Fruit fly (Drosophila melanogaster): Measurements from ENCODE around the gene CG31016.

Gene CG31016

DNA sequence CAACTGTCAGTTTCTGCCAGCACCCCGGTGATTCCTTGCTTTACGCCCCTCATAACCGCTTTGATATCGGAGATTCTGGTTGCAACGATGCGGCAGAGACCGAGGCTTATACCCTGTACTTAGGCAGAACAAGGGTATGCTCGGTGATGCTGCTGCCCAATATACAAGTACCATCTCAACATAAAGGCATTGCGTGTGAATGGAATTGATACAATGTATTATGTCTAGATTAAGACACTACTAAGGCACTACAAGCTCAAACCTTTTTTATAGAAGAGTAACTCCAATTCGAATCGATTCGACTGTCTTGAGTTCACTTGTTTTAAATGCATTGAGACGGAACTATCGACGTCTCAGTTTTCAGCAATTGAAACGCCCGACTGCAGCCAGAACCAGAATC is 38.8 kb upstream of the CG31016 start:
- TF ChIP-seq CG14711 (tag; optimal IDR thresholded peaks at IDR 0.05) = no peak
- no peak for TF ChIP-seq Hr96 (GFP tag; optimal IDR thresholded peaks at IDR 0.05)

DNA sequence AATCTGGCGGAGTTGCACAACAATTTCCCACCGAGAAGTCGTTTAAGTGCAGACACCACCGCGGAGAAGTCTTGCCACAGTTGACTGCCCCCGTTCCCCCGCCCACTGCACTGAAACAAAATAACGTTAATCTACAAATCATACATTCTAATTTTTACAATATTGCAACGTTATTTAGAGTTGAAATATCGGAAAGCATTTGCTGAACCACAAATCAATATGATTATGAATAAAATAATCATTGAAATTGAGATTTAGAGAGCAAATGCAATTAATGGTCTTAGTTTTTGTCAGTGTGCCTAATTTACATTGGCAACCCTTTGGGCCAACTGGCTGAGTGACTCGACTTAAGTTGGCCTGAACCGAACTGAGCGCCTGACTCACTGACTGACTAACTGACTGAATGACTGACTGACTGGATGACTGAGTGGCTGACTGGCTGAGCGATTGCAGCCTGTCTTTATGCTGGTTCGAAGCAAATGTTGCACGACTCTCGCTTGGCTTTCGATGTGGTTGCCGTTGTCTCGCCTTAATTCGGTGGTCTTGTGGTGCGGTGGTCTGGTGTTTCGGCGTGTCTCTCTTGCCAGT is 35.3 kb upstream of the CG31016 start:
- TF ChIP-seq Mnt (GFP tag; optimal IDR thresholded peaks at IDR 0.05) (no peak), kay (GFP tag; ENCODE audit: borderline replicate concordance) (no peak), cic (GFP tag; optimal IDR thresholded peaks at IDR 0.05) (no peak), CG12768 (GFP tag; optimal IDR thresholded peaks at IDR 0.05) (no peak), CG7101 (tag; optimal IDR thresholded peaks at IDR 0.05) (no peak), Hr96 (GFP tag; optimal IDR thresholded peaks at IDR 0.05) (no peak), pad (GFP tag; optimal IDR thresholded peaks at IDR 0.05) (no peak), CG14711 (tag; optimal IDR thresholded peaks at IDR 0.05) (no peak), CG33017 (tag; optimal IDR thresholded peaks at IDR 0.05) (no peak), CG5204 (GFP tag; optimal IDR thresholded peaks at IDR 0.05) (no peak), cnc (optimal IDR thresholded peaks at IDR 0.05) (no peak)

- TF ChIP-seq Hr96 (GFP tag; optimal IDR thresholded peaks at IDR 0.05) (no peak), Clk (GFP tag; optimal IDR thresholded peaks at IDR 0.05) (no peak), CG5204 (GFP tag; optimal IDR thresholded peaks at IDR 0.05) (no peak), CG12768 (GFP tag; optimal IDR thresholded peaks at IDR 0.05) (no peak), pad (GFP tag; optimal IDR thresholded peaks at IDR 0.05) (no peak), Mnt (GFP tag; optimal IDR thresholded peaks at IDR 0.05) (no peak), bab1 (GFP tag; optimal IDR thresholded peaks at IDR 0.05) (no peak), CG14711 (tag; optimal IDR thresholded peaks at IDR 0.05) (no peak), CG11617 (GFP tag; optimal IDR thresholded peaks at IDR 0.05) (no peak), ovo (GFP tag; optimal IDR thresholded peaks at IDR 0.05) (no peak), tj (GFP tag; optimal IDR thresholded peaks at IDR 0.05) (no peak), CG1620 (GFP tag; optimal IDR thresholded peaks at IDR 0.05) (no peak), kay (GFP tag; ENCODE audit: borderline replicate concordance) (no peak)
These were observed 26.9 kb upstream of the CG31016 start, which contains the start of gene CG9702 for dm6 chr3R:30579129-30579528. TSS of gene CG9702 (plus strand) at chr3R:30579429.

DNA sequence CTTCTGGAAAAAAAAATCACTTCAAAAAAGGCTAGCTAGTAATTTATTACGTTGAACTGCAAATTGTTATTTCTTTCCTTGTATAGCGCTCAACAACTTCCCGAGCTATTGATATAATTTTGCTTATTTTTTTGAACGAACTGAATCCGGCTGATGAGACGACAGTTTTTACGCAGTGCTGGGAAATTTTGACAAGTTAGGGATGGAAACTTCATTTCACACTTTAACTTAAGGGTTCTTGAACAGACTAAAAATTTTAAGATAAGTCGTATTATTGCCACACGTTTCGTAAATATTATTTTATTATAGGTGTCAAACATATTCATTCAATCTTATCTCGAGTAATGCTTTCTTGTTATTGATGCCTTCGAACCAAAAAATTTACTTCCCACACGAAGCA is 22.4 kb upstream of the CG31016 start, which contains the start of gene Rpt6R:
Rpt6R (minus strand) TSS at position 156 of the 400 bp plus-strand sequence.
- no peak for TF ChIP-seq CG14711 (tag; optimal IDR thresholded peaks at IDR 0.05)
- TF ChIP-seq kay (GFP tag; ENCODE audit: borderline replicate concordance) = peak; percentile 51

dm6 chr3R:30587196-30587753 is 18.7 kb upstream of the CG31016 start, which contains the start of gene CG9717:
TSS of gene CG9717 (minus strand) at chr3R:30587302.
- TF ChIP-seq CG12768 (GFP tag; optimal IDR thresholded peaks at IDR 0.05) (no peak), kay (GFP tag; ENCODE audit: borderline replicate concordance) (peak; percentile 3)

DNA sequence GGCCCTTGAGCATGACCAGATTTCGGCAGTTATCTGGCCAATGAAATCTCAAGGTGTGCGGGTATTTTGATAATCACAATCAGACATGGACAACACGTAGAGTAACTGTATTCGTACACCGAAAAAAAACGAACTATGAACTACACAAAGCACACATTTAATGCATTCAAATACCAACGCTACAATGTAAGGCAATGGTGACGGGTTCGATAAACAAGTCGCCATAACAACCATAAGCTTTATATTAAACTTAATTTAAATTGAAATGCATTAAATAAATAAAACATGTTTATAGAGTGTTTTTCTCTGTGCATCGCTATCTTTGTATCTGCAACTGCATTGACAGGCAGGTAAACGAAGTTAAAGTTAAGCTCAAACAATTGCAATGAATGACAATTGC is 15.8 kb upstream of the CG31016 start:
- TF ChIP-seq ovo (GFP tag; optimal IDR thresholded peaks at IDR 0.05) (no peak), Crg-1 (GFP tag; optimal IDR thresholded peaks at IDR 0.05) (no peak), CG7101 (tag; optimal IDR thresholded peaks at IDR 0.05) (no peak), CG33017 (tag; optimal IDR thresholded peaks at IDR 0.05) (no peak), tj (GFP tag; optimal IDR thresholded peaks at IDR 0.05) (no peak), CG14711 (tag; optimal IDR thresholded peaks at IDR 0.05) (no peak), Hr96 (GFP tag; optimal IDR thresholded peaks at IDR 0.05) (no peak)

dm6 chr3R:30590845-30591244 is 15.1 kb upstream of the CG31016 start:
- no peak for TF ChIP-seq cnc (optimal IDR thresholded peaks at IDR 0.05)
- TF ChIP-seq CG14711 (tag; optimal IDR thresholded peaks at IDR 0.05) = no peak
- no peak for TF ChIP-seq CG1620 (GFP tag; optimal IDR thresholded peaks at IDR 0.05)
- no peak for TF ChIP-seq kay (GFP tag; ENCODE audit: borderline replicate concordance)
- no peak for TF ChIP-seq CG7101 (tag; optimal IDR thresholded peaks at IDR 0.05)
- no peak for TF ChIP-seq Mnt (GFP tag; optimal IDR thresholded peaks at IDR 0.05)
- TF ChIP-seq Hr96 (GFP tag; optimal IDR thresholded peaks at IDR 0.05) = no peak
- TF ChIP-seq CG11617 (GFP tag; optimal IDR thresholded peaks at IDR 0.05) = no peak
- TF ChIP-seq cic (GFP tag; optimal IDR thresholded peaks at IDR 0.05) = no peak
- TF ChIP-seq ovo (GFP tag; optimal IDR thresholded peaks at IDR 0.05) = no peak
- TF ChIP-seq Clk (GFP tag; optimal IDR thresholded peaks at IDR 0.05) = no peak
- TF ChIP-seq CG12768 (GFP tag; optimal IDR thresholded peaks at IDR 0.05) = no peak
- no peak for TF ChIP-seq CG5204 (GFP tag; optimal IDR thresholded peaks at IDR 0.05)
- TF ChIP-seq toe (GFP tag; optimal IDR thresholded peaks at IDR 0.05) = no peak

dm6 chr3R:30592733-30593132 is 13.3 kb upstream of the CG31016 start:
- TF ChIP-seq Crg-1 (GFP tag; optimal IDR thresholded peaks at IDR 0.05) = no peak
- TF ChIP-seq cnc (optimal IDR thresholded peaks at IDR 0.05) = no peak
- TF ChIP-seq CG33017 (tag; optimal IDR thresholded peaks at IDR 0.05) = no peak
- TF ChIP-seq bab1 (GFP tag; optimal IDR thresholded peaks at IDR 0.05) = no peak
- no peak for TF ChIP-seq Hr96 (GFP tag; optimal IDR thresholded peaks at IDR 0.05)
- no peak for TF ChIP-seq toe (GFP tag; optimal IDR thresholded peaks at IDR 0.05)
- no peak for TF ChIP-seq kay (GFP tag; ENCODE audit: borderline replicate concordance)
- TF ChIP-seq Mnt (GFP tag; optimal IDR thresholded peaks at IDR 0.05) = no peak
- TF ChIP-seq CG11617 (GFP tag; optimal IDR thresholded peaks at IDR 0.05) = no peak
- no peak for TF ChIP-seq pad (GFP tag; optimal IDR thresholded peaks at IDR 0.05)
- TF ChIP-seq CG7101 (tag; optimal IDR thresholded peaks at IDR 0.05) = no peak
- no peak for TF ChIP-seq CG14711 (tag; optimal IDR thresholded peaks at IDR 0.05)
- TF ChIP-seq CG1620 (GFP tag; optimal IDR thresholded peaks at IDR 0.05) = no peak
- no peak for TF ChIP-seq ovo (GFP tag; optimal IDR thresholded peaks at IDR 0.05)
- no peak for TF ChIP-seq Clk (GFP tag; optimal IDR thresholded peaks at IDR 0.05)
- TF ChIP-seq CG7045 (GFP tag; optimal IDR thresholded peaks at IDR 0.05) = no peak
- TF ChIP-seq CG5204 (GFP tag; optimal IDR thresholded peaks at IDR 0.05) = no peak
